Worm (Caenorhabditis elegans) whole organism, mixed stage, embryonic: ENCODE data around the gene hpo-18.

ENCODE experiments used
- M03D4.4 ChIP-seq: sonication (generic microtip); optimal IDR thresholded peaks from 2 replicates; lab custom pipeline; 2017; ENCODE audit warnings: mild to moderate bottlenecking, missing genetic modification characterization, missing compliant biosample characterization
- bed-3 ChIP-seq: fragments of 200-800 bp; sonication (Bioruptor generic); optimal IDR thresholded peaks from 3 replicates; lab custom pipeline; 2018; ENCODE audit warnings: mild to moderate bottlenecking, missing genetic modification characterization, moderate library complexity, missing compliant biosample characterization
- blmp-1 ChIP-seq: fragments of 150-350 bp; optimal IDR thresholded peaks from 2 replicates; lab custom pipeline; 2014; ENCODE audit warnings: missing biosample characterization, missing genetic modification characterization
- ceh-39 ChIP-seq: fragments of 150-350 bp; optimal IDR thresholded peaks from 2 replicates; lab custom pipeline; 2014; ENCODE audit warnings: missing biosample characterization, missing genetic modification characterization
- ceh-43 ChIP-seq: fragments of 200-800 bp; sonication (Bioruptor generic); optimal IDR thresholded peaks from 2 replicates; lab custom pipeline; 2018; ENCODE audit warnings: mild to moderate bottlenecking, missing genetic modification characterization, moderate library complexity, missing compliant biosample characterization
- ceh-83 ChIP-seq: fragments of 200-800 bp; sonication (Bioruptor generic); optimal IDR thresholded peaks from 2 replicates; lab custom pipeline; 2018; ENCODE audit warnings: mild to moderate bottlenecking, missing genetic modification characterization, missing compliant biosample characterization
- ces-1 ChIP-seq: fragments of 150-350 bp; optimal IDR thresholded peaks from 2 replicates; lab custom pipeline; 2014; ENCODE audit warnings: missing biosample characterization, missing genetic modification reagents, missing genetic modification characterization
- cnd-1 ChIP-seq: fragments of 200-800 bp; sonication (Bioruptor generic); optimal IDR thresholded peaks from 2 replicates; lab custom pipeline; 2018; ENCODE audit warnings: mild to moderate bottlenecking, missing genetic modification characterization, missing compliant biosample characterization
- drap-1 ChIP-seq: fragments of 200-800 bp; sonication (Bioruptor generic); optimal IDR thresholded peaks from 3 replicates; lab custom pipeline; 2018; ENCODE audit warnings: mild to moderate bottlenecking, missing genetic modification characterization, missing compliant biosample characterization
- elt-1 ChIP-seq: sonication (generic microtip); optimal IDR thresholded peaks from 2 replicates; lab custom pipeline; 2017; ENCODE audit warnings: missing genetic modification characterization, mild to moderate bottlenecking, missing compliant biosample characterization, antibody characterized with exemption, moderate library complexity, borderline replicate concordance; ENCODE audit not compliant: insufficient read depth
- elt-3 ChIP-seq: fragments of 150-350 bp; optimal IDR thresholded peaks from 2 replicates; lab custom pipeline; 2014; ENCODE audit warnings: missing biosample characterization, missing genetic modification characterization
- flh-1 ChIP-seq: fragments of 200-800 bp; sonication (Bioruptor generic); optimal IDR thresholded peaks from 2 replicates; lab custom pipeline; 2018; ENCODE audit warnings: mild to moderate bottlenecking, missing genetic modification characterization, moderate library complexity, missing compliant biosample characterization
- ham-2 ChIP-seq: fragments of 200-800 bp; sonication (Bioruptor generic); optimal IDR thresholded peaks from 2 replicates; lab custom pipeline; 2018; ENCODE audit warnings: mild to moderate bottlenecking, missing genetic modification characterization, missing compliant biosample characterization
- hlh-1 ChIP-seq: fragments of 150-350 bp; optimal IDR thresholded peaks from 2 replicates; lab custom pipeline; 2014; ENCODE audit warnings: missing biosample characterization, missing genetic modification reagents, missing genetic modification characterization
- lin-13 ChIP-seq: fragments of 150-350 bp; optimal IDR thresholded peaks from 2 replicates; lab custom pipeline; 2014; ENCODE audit warnings: missing biosample characterization, missing genetic modification characterization
- lin-32 ChIP-seq: fragments of 200-800 bp; sonication (Bioruptor generic); optimal IDR thresholded peaks from 2 replicates; lab custom pipeline; 2018; ENCODE audit warnings: mild to moderate bottlenecking, missing genetic modification characterization, missing compliant biosample characterization
- lsy-2 ChIP-seq: fragments of 150-350 bp; optimal IDR thresholded peaks from 2 replicates; lab custom pipeline; 2014; ENCODE audit warnings: missing biosample characterization, missing genetic modification characterization
- mab-5 ChIP-seq: fragments of 150-350 bp; optimal IDR thresholded peaks from 2 replicates; lab custom pipeline; 2014; ENCODE audit warnings: missing biosample characterization, missing genetic modification characterization
- mep-1 ChIP-seq: fragments of 150-350 bp; optimal IDR thresholded peaks from 2 replicates; lab custom pipeline; 2017; ENCODE audit warnings: missing biosample characterization, missing genetic modification reagents, missing genetic modification characterization, inconsistent platforms
- mls-2 ChIP-seq: sonication (generic microtip); optimal IDR thresholded peaks from 2 replicates; lab custom pipeline; 2016; ENCODE audit warnings: mild to moderate bottlenecking, missing genetic modification characterization, moderate library complexity, missing compliant biosample characterization
- nhr-12 ChIP-seq: fragments of 150-350 bp; optimal IDR thresholded peaks from 2 replicates; lab custom pipeline; 2014; ENCODE audit warnings: missing biosample characterization, missing genetic modification characterization
- nhr-2 ChIP-seq: fragments of 150-350 bp; optimal IDR thresholded peaks from 2 replicates; lab custom pipeline; 2014; ENCODE audit warnings: missing biosample characterization, missing genetic modification characterization
- nhr-237 ChIP-seq: fragments of 150-350 bp; optimal IDR thresholded peaks from 2 replicates; lab custom pipeline; 2014; ENCODE audit warnings: missing biosample characterization, missing genetic modification characterization
- nhr-28 ChIP-seq: fragments of 150-350 bp; optimal IDR thresholded peaks from 2 replicates; lab custom pipeline; 2014; ENCODE audit warnings: missing biosample characterization, missing genetic modification characterization
- nhr-76 ChIP-seq: sonication (generic microtip); optimal IDR thresholded peaks from 2 replicates; lab custom pipeline; 2017; ENCODE audit warnings: missing biosample characterization, missing genetic modification characterization
- pha-4 ChIP-seq: fragments of 150-350 bp; optimal IDR thresholded peaks from 2 replicates; lab custom pipeline; 2018; ENCODE audit warnings: missing biosample characterization, missing genetic modification reagents, missing genetic modification characterization
- sem-2 ChIP-seq: fragments of 200-800 bp; sonication (Bioruptor generic); optimal IDR thresholded peaks from 2 replicates; lab custom pipeline; 2018; ENCODE audit warnings: mild to moderate bottlenecking, missing genetic modification characterization, missing compliant biosample characterization
- snpc-4 ChIP-seq: fragments of 150-350 bp; optimal IDR thresholded peaks from 2 replicates; lab custom pipeline; 2014; ENCODE audit warnings: missing biosample characterization, missing genetic modification characterization
- sptf-1 ChIP-seq: sonication (generic microtip); optimal IDR thresholded peaks from 2 replicates; lab custom pipeline; 2017; ENCODE audit warnings: mild to moderate bottlenecking, missing genetic modification characterization, moderate library complexity, missing compliant biosample characterization
- tbx-8 ChIP-seq: fragments of 200-800 bp; sonication (Bioruptor generic); optimal IDR thresholded peaks from 2 replicates; lab custom pipeline; 2018; ENCODE audit warnings: mild to moderate bottlenecking, missing genetic modification characterization, moderate library complexity, missing compliant biosample characterization
- unc-120 ChIP-seq: sonication (generic microtip); optimal IDR thresholded peaks from 2 replicates; lab custom pipeline; 2017; ENCODE audit warnings: missing genetic modification characterization, missing compliant biosample characterization; ENCODE audit not compliant: poor library complexity, severe bottlenecking
- unc-39 ChIP-seq: fragments of 150-350 bp; optimal IDR thresholded peaks from 2 replicates; lab custom pipeline; 2014; ENCODE audit warnings: missing biosample characterization, missing genetic modification characterization
- unc-62 ChIP-seq: fragments of 150-350 bp; optimal IDR thresholded peaks from 2 replicates; lab custom pipeline; 2014; ENCODE audit warnings: missing biosample characterization, missing genetic modification reagents, missing genetic modification characterization
- zip-8 ChIP-seq: fragments of 150-350 bp; optimal IDR thresholded peaks from 2 replicates; lab custom pipeline; 2014; ENCODE audit warnings: missing biosample characterization, missing genetic modification characterization
- ztf-11 ChIP-seq: fragments of 150-350 bp; optimal IDR thresholded peaks from 2 replicates; lab custom pipeline; 2014; ENCODE audit warnings: missing biosample characterization, missing genetic modification characterization

The hpo-18 gene

ce11 chrV:4360018-4360417, 13.8 kb upstream of the hpo-18 start:
- TF ChIP-seq blmp-1 (tag; lab: Kevin White, UChicago): no peak
- TF ChIP-seq unc-62 (GFP tag; lab: Kevin White, UChicago): peak; percentile 42
- no peak for TF ChIP-seq zip-8 (tag; lab: Kevin White, UChicago)
- TF ChIP-seq sptf-1 (tag; lab: Kevin White, UChicago): no peak
- TF ChIP-seq, all 35 proteins: peak for 1

ce11 chrV:4359127-4359526, 12.9 kb upstream of the hpo-18 start:
- peak; percentile 80 for TF ChIP-seq ces-1 (GFP tag; lab: Kevin White, UChicago)
- peak; percentile 26 for TF ChIP-seq mls-2
- no peak for TF ChIP-seq hlh-1 (tag; lab: Kevin White, UChicago)

ce11 chrV:4357369-4357768, 11.1 kb upstream of the hpo-18 start:
- TF ChIP-seq mab-5 (no peak), ces-1 (GFP tag; lab: Kevin White, UChicago) (peak; percentile 100), unc-62 (GFP tag; lab: Kevin White, UChicago) (peak; percentile 35), mls-2 (no peak), unc-120 (tag; lab: Kevin White, UChicago) (no peak)

- TF ChIP-seq ceh-39 (tag; lab: Kevin White, UChicago): no peak
- peak; percentile 94 for TF ChIP-seq ces-1 (GFP tag; lab: Kevin White, UChicago)
- no peak for TF ChIP-seq nhr-28 (tag; lab: Kevin White, UChicago)
- no peak for TF ChIP-seq nhr-237
Measured at ce11 chrV:4356047-4356612, 9.9 kb upstream of the hpo-18 start.

ce11 chrV:4346799-4347198, 574 bp upstream of the hpo-18 start, which contains the start of gene mcm-7:
Gene mcm-7, plus strand, starts transcription at chrV:4347166.
- TF ChIP-seq nhr-2 (tag; lab: Kevin White, UChicago): no peak
- TF ChIP-seq pha-4 (tag; lab: Kevin White, UChicago): peak; percentile 78
- TF ChIP-seq unc-62 (GFP tag; lab: Kevin White, UChicago): no peak
- TF ChIP-seq lsy-2 (tag; lab: Kevin White, UChicago): peak; percentile 74
- TF ChIP-seq mab-5: no peak
- TF ChIP-seq mep-1: peak; percentile 40
- TF ChIP-seq flh-1 (GFP tag; lab: Kevin White, UChicago): no peak
- no peak for TF ChIP-seq M03D4.4 (tag; lab: Kevin White, UChicago)
- TF ChIP-seq ceh-83 (GFP tag; lab: Kevin White, UChicago): no peak
- no peak for TF ChIP-seq snpc-4 (tag; lab: Kevin White, UChicago)
- no peak for TF ChIP-seq nhr-76 (tag; lab: Kevin White, UChicago)
- no peak for TF ChIP-seq tbx-8
- TF ChIP-seq nhr-237: peak; percentile 1
- TF ChIP-seq sem-2 (GFP tag; lab: Kevin White, UChicago): no peak
- TF ChIP-seq zip-8 (tag; lab: Kevin White, UChicago): no peak
- no peak for TF ChIP-seq nhr-12 (tag; lab: Kevin White, UChicago)
- peak; percentile 59 for TF ChIP-seq hlh-1 (tag; lab: Kevin White, UChicago)
- no peak for TF ChIP-seq blmp-1 (tag; lab: Kevin White, UChicago)
- no peak for TF ChIP-seq mls-2
- no peak for TF ChIP-seq nhr-28 (tag; lab: Kevin White, UChicago)
- TF ChIP-seq cnd-1: peak; percentile 50
- TF ChIP-seq lin-13 (tag; lab: Kevin White, UChicago): peak; percentile 68
- TF ChIP-seq ceh-39 (tag; lab: Kevin White, UChicago): peak; percentile 64
- TF ChIP-seq elt-3 (tag; lab: Kevin White, UChicago): no peak
- no peak for TF ChIP-seq lin-32
- no peak for TF ChIP-seq unc-39
- TF ChIP-seq bed-3 (GFP tag; lab: Kevin White, UChicago): no peak
- no peak for TF ChIP-seq sptf-1 (tag; lab: Kevin White, UChicago)
- TF ChIP-seq ham-2 (GFP tag; lab: Kevin White, UChicago): no peak
- no peak for TF ChIP-seq ztf-11 (tag; lab: Kevin White, UChicago)
- no peak for TF ChIP-seq ceh-43 (GFP tag; lab: Kevin White, UChicago)
- no peak for TF ChIP-seq drap-1
- no peak for TF ChIP-seq unc-120 (tag; lab: Kevin White, UChicago)
- no peak for TF ChIP-seq ces-1 (GFP tag; lab: Kevin White, UChicago)
- TF ChIP-seq elt-1 (tag; lab: Kevin White, UChicago): no peak
